Fruit fly (Drosophila melanogaster): ENCODE data around the gene CG44014.

dm6 chr3R:15507760-15508159 is 926 bp downstream of the CG44014 start:
- no peak for TF ChIP-seq fd96Ca (GFP tag; IDR thresholded peaks at IDR 0.05)
- no peak for TF ChIP-seq CG13204 (GFP tag; optimal IDR thresholded peaks at IDR 0.05)
- no peak for TF ChIP-seq gl (tag; optimal IDR thresholded peaks at IDR 0.05)
- no peak for TF ChIP-seq Pif1A (GFP tag; optimal IDR thresholded peaks at IDR 0.05)
- no peak for TF ChIP-seq CG9948 (tag; optimal IDR thresholded peaks at IDR 0.05)
- no peak for TF ChIP-seq CG10348 (GFP tag; IDR thresholded peaks at IDR 0.05)
- TF ChIP-seq Pif1B (GFP tag; optimal IDR thresholded peaks at IDR 0.05), result no peak
- no peak for TF ChIP-seq D1 (tag; optimal IDR thresholded peaks at IDR 0.05)
- TF ChIP-seq CG15710 (tag; optimal IDR thresholded peaks at IDR 0.05), result no peak
- no peak for TF ChIP-seq rn (GFP tag; IDR thresholded peaks at IDR 0.05)
- TF ChIP-seq EcR (GFP tag; optimal IDR thresholded peaks at IDR 0.05), result no peak
- TF ChIP-seq CG34367 (tag; optimal IDR thresholded peaks at IDR 0.05), result no peak
- no peak for TF ChIP-seq CG32121 (GFP tag; IDR thresholded peaks at IDR 0.05)
- TF ChIP-seq CG12605 (GFP tag; IDR thresholded peaks at IDR 0.05), result no peak
